Fruit fly (Drosophila melanogaster) whole organism, embryonic: ENCODE data around the gene Tmep.
A peak's percentile ranks its signal among the peaks of the same experiment; 100 is the strongest.

Experiments
- ATbp ChIP-seq: fragments of 200-800 bp; sonication (Bioruptor generic); optimal IDR thresholded peaks from 2 replicates; lab custom pipeline; 2017; ENCODE audit warnings: missing biosample characterization, mild to moderate bottlenecking, missing genetic modification characterization, missing genetic modification reagents
- Asciz ChIP-seq: fragments of 200-800 bp; sonication (Bioruptor generic); optimal IDR thresholded peaks from 2 replicates; lab custom pipeline; 2017; ENCODE audit warnings: missing biosample characterization, mild to moderate bottlenecking, missing genetic modification characterization, missing genetic modification reagents
- Atf-2 ChIP-seq: fragments of 200-800 bp; sonication (Bioruptor generic); optimal IDR thresholded peaks from 2 replicates; lab custom pipeline; 2016; ENCODE audit warnings: missing biosample characterization, missing genetic modification characterization
- CG10147 ChIP-seq: fragments of 200-800 bp; sonication (Bioruptor generic); optimal IDR thresholded peaks from 2 replicates; lab custom pipeline; 2019; ENCODE audit warnings: missing biosample characterization, mild to moderate bottlenecking, missing genetic modification characterization, moderate library complexity
- CG10959 ChIP-seq: fragments of 200-800 bp; sonication (Bioruptor generic); IDR thresholded peaks from 2 replicates; pipeline ENCODE4 v1.3.6; 2022; ENCODE audit warnings: missing biosample characterization, missing genetic modification characterization
- CG11398 ChIP-seq: fragments of 200-800 bp; sonication (Bioruptor generic); optimal IDR thresholded peaks from 2 replicates; lab custom pipeline; 2016; ENCODE audit warnings: missing biosample characterization, missing genetic modification characterization
- CG11696 ChIP-seq: fragments of 200-800 bp; sonication (Bioruptor generic); IDR thresholded peaks from 2 replicates; pipeline ENCODE4 v1.3.6; 2022; ENCODE audit warnings: missing biosample characterization, missing genetic modification characterization
- CG11723 ChIP-seq: fragments of 200-800 bp; sonication (Bioruptor generic); optimal IDR thresholded peaks from 2 replicates; lab custom pipeline; 2017; ENCODE audit warnings: missing biosample characterization, mild to moderate bottlenecking, missing genetic modification characterization
- CG12155 ChIP-seq: fragments of 200-800 bp; sonication (Bioruptor generic); optimal IDR thresholded peaks from 3 replicates; lab custom pipeline; 2016; ENCODE audit warnings: missing biosample characterization, missing genetic modification characterization
- CG12744 ChIP-seq: fragments of 200-800 bp; sonication (Bioruptor generic); optimal IDR thresholded peaks from 2 replicates; lab custom pipeline; 2016; ENCODE audit warnings: missing biosample characterization, missing genetic modification characterization
- CG17912 ChIP-seq: fragments of 200-800 bp; sonication (Bioruptor generic); optimal IDR thresholded peaks from 2 replicates; lab custom pipeline; 2018; ENCODE audit warnings: missing biosample characterization, mild to moderate bottlenecking, missing genetic modification characterization
- CG18764 ChIP-seq: fragments of 200-800 bp; sonication (Bioruptor generic); optimal IDR thresholded peaks from 3 replicates; lab custom pipeline; 2016; ENCODE audit warnings: missing biosample characterization, missing genetic modification characterization
- CG2129 ChIP-seq: fragments of 200-800 bp; sonication (Bioruptor generic); IDR thresholded peaks from 2 replicates; pipeline ENCODE4 v1.3.6; 2022; ENCODE audit warnings: missing biosample characterization, missing genetic modification characterization; ENCODE audit not compliant: partially characterized antibody
- CG3995 ChIP-seq: fragments of 200-800 bp; sonication (Bioruptor generic); optimal IDR thresholded peaks from 3 replicates; lab custom pipeline; 2016; ENCODE audit warnings: missing biosample characterization, missing genetic modification characterization
- CG5245 ChIP-seq: fragments of 200-800 bp; sonication (Bioruptor generic); optimal IDR thresholded peaks from 3 replicates; lab custom pipeline; 2016; ENCODE audit warnings: missing biosample characterization, missing genetic modification characterization
- CG7987 ChIP-seq: fragments of 200-800 bp; sonication (Bioruptor generic); optimal IDR thresholded peaks from 2 replicates; lab custom pipeline; 2018; ENCODE audit warnings: missing biosample characterization, mild to moderate bottlenecking, missing genetic modification characterization, moderate library complexity
- CG9215 ChIP-seq: fragments of 200-800 bp; sonication (Bioruptor generic); IDR thresholded peaks from 2 replicates; pipeline ENCODE4 v1.3.6; 2022; ENCODE audit warnings: missing biosample characterization, missing genetic modification characterization
- Chrac-16 ChIP-seq: fragments of 200-800 bp; sonication (Bioruptor generic); optimal IDR thresholded peaks from 3 replicates; lab custom pipeline; 2016; ENCODE audit warnings: missing biosample characterization, missing genetic modification characterization
- Ets97D ChIP-seq: fragments of 200-800 bp; sonication (Bioruptor generic); optimal IDR thresholded peaks from 3 replicates; lab custom pipeline; 2016; ENCODE audit warnings: missing biosample characterization, missing genetic modification characterization
- Hmr ChIP-seq: fragments of 200-800 bp; sonication (Bioruptor generic); optimal IDR thresholded peaks from 3 replicates; lab custom pipeline; 2017; ENCODE audit warnings: mild to moderate bottlenecking, missing biosample characterization, missing genetic modification reagents, missing genetic modification characterization
- Kr ChIP-seq: fragments of 200-800 bp; sonication (Bioruptor generic); optimal IDR thresholded peaks from 2 replicates; lab custom pipeline; 2017; ENCODE audit warnings: missing biosample characterization, mild to moderate bottlenecking, missing genetic modification characterization
- MTF-1 ChIP-seq: fragments of 200-800 bp; sonication (Bioruptor generic); optimal IDR thresholded peaks from 2 replicates; lab custom pipeline; 2018; ENCODE audit warnings: missing biosample characterization, mild to moderate bottlenecking, missing genetic modification characterization, borderline replicate concordance
- Mrtf ChIP-seq: fragments of 200-800 bp; sonication (Bioruptor generic); IDR thresholded peaks from 3 replicates; pipeline ENCODE4 v1.3.6; 2022; ENCODE audit warnings: missing biosample characterization, missing genetic modification characterization
- Neu2 ChIP-seq: fragments of 200-800 bp; sonication (Bioruptor generic); optimal IDR thresholded peaks from 3 replicates; lab custom pipeline; 2016; ENCODE audit warnings: missing biosample characterization, missing genetic modification characterization, borderline replicate concordance
- Nf-YB ChIP-seq: fragments of 200-800 bp; sonication (Bioruptor generic); optimal IDR thresholded peaks from 3 replicates; lab custom pipeline; 2019; ENCODE audit warnings: missing biosample characterization, mild to moderate bottlenecking, missing genetic modification characterization, moderate library complexity
- Oaz ChIP-seq: fragments of 200-800 bp; sonication (Bioruptor generic); IDR thresholded peaks from 2 replicates; pipeline ENCODE4 v1.3.6; 2022; ENCODE audit warnings: missing biosample characterization, missing genetic modification characterization
- Poxn ChIP-seq: fragments of 200-800 bp; sonication (Bioruptor generic); IDR thresholded peaks from 2 replicates; pipeline ENCODE4 v1.3.6; 2022; ENCODE audit warnings: missing biosample characterization, missing genetic modification characterization
- Vsx1 ChIP-seq: fragments of 200-800 bp; sonication (Bioruptor generic); optimal IDR thresholded peaks from 2 replicates; lab custom pipeline; 2017; ENCODE audit warnings: missing biosample characterization, mild to moderate bottlenecking, missing genetic modification characterization, missing genetic modification reagents
- cad ChIP-seq: fragments of >200 bp; optimal IDR thresholded peaks from 2 replicates; lab custom pipeline; 2017; ENCODE audit warnings: missing biosample characterization, missing genetic modification characterization
- chinmo ChIP-seq: fragments of 200-800 bp; sonication (Bioruptor generic); IDR thresholded peaks from 4 replicates; pipeline ENCODE4 v1.3.6; 2022; ENCODE audit warnings: missing biosample characterization, missing genetic modification characterization; ENCODE audit not compliant: partially characterized antibody
- dimm ChIP-seq: fragments of 200-800 bp; sonication (Bioruptor generic); IDR thresholded peaks from 2 replicates; pipeline ENCODE4 v1.3.6; 2022; ENCODE audit warnings: missing biosample characterization, missing genetic modification characterization
- dpn ChIP-seq, 2 experiments: fragments of 200-800 bp; sonication (Bioruptor generic); optimal IDR thresholded peaks; 3 replicates each; lab custom pipeline; 2016; ENCODE audit warnings: missing biosample characterization in 2 of 2, missing genetic modification characterization in 2 of 2
- fru ChIP-seq: fragments of >200 bp; optimal IDR thresholded peaks from 2 replicates; lab custom pipeline; 2017
- ind ChIP-seq: fragments of 200-800 bp; sonication (Bioruptor generic); optimal IDR thresholded peaks from 3 replicates; lab custom pipeline; 2016; ENCODE audit warnings: missing biosample characterization, missing genetic modification characterization
- jing ChIP-seq: fragments of 200-800 bp; sonication (Bioruptor generic); optimal IDR thresholded peaks from 2 replicates; lab custom pipeline; 2018; ENCODE audit warnings: missing biosample characterization, mild to moderate bottlenecking, missing genetic modification characterization
- kah ChIP-seq: fragments of 200-800 bp; sonication (Bioruptor generic); optimal IDR thresholded peaks from 2 replicates; lab custom pipeline; 2018; ENCODE audit warnings: missing biosample characterization, mild to moderate bottlenecking, missing genetic modification characterization
- ken ChIP-seq: fragments of 200-800 bp; sonication (Bioruptor generic); IDR thresholded peaks from 3 replicates; pipeline ENCODE4 v1.3.6; 2022; ENCODE audit warnings: missing biosample characterization, missing genetic modification characterization
- lov ChIP-seq, 2 experiments: fragments of 200-800 bp in 1 of 2; fragments of >200 bp in 1 of 2; sonication (Bioruptor generic) in 1 of 2; IDR thresholded peaks in 1 of 2; optimal IDR thresholded peaks in 1 of 2; 2 replicates in 1 of 2; 3 replicates in 1 of 2; pipeline versions ENCODE4 v1.3.6 to Lab custom; 2017 to 2022; ENCODE audit warnings: missing biosample characterization in 1 of 2, missing genetic modification characterization in 1 of 2
- run ChIP-seq: fragments of 200-800 bp; sonication (Bioruptor generic); optimal IDR thresholded peaks from 3 replicates; lab custom pipeline; 2018; ENCODE audit warnings: missing biosample characterization, mild to moderate bottlenecking, missing genetic modification characterization
- salm ChIP-seq: fragments of 200-800 bp; sonication (Bioruptor generic); optimal IDR thresholded peaks from 2 replicates; lab custom pipeline; 2018; ENCODE audit warnings: missing biosample characterization, mild to moderate bottlenecking, missing genetic modification characterization
- sd ChIP-seq: fragments of 200-800 bp; sonication (Bioruptor generic); optimal IDR thresholded peaks from 3 replicates; lab custom pipeline; 2018; ENCODE audit warnings: missing biosample characterization, mild to moderate bottlenecking, missing genetic modification characterization, moderate library complexity
- slou ChIP-seq: fragments of 200-800 bp; sonication (Bioruptor generic); optimal IDR thresholded peaks from 3 replicates; lab custom pipeline; 2016; ENCODE audit warnings: missing biosample characterization, missing genetic modification characterization
- so ChIP-seq: fragments of 200-800 bp; sonication (Bioruptor generic); IDR thresholded peaks from 3 replicates; pipeline ENCODE4 v1.3.6; 2022; ENCODE audit warnings: missing biosample characterization, missing genetic modification characterization
- stc ChIP-seq: fragments of 200-800 bp; sonication (Bioruptor generic); IDR thresholded peaks from 2 replicates; pipeline ENCODE4 v1.3.6; 2022; ENCODE audit warnings: missing biosample characterization, missing genetic modification characterization
- stwl ChIP-seq: fragments of 200-800 bp; sonication (Bioruptor generic); optimal IDR thresholded peaks from 3 replicates; lab custom pipeline; 2018; ENCODE audit warnings: missing biosample characterization, mild to moderate bottlenecking, missing genetic modification characterization, moderate library complexity
- trem ChIP-seq: fragments of 200-800 bp; optimal IDR thresholded peaks from 3 replicates; lab custom pipeline; 2019; ENCODE audit warnings: missing biosample characterization, mild to moderate bottlenecking, missing genetic modification characterization, moderate library complexity
- wor ChIP-seq: fragments of 200-800 bp; sonication (Bioruptor generic); IDR thresholded peaks from 2 replicates; pipeline ENCODE4 v1.3.6; 2022; ENCODE audit warnings: missing biosample characterization, missing genetic modification characterization
- zen ChIP-seq: fragments of 200-800 bp; sonication (Bioruptor generic); optimal IDR thresholded peaks from 3 replicates; lab custom pipeline; 2018; ENCODE audit warnings: missing biosample characterization, mild to moderate bottlenecking, missing genetic modification characterization, moderate library complexity
- zfh2 ChIP-seq: fragments of 200-800 bp; sonication (Bioruptor generic); optimal IDR thresholded peaks from 2 replicates; lab custom pipeline; 2016; ENCODE audit warnings: missing biosample characterization, missing genetic modification characterization

The Tmep gene

DNA sequence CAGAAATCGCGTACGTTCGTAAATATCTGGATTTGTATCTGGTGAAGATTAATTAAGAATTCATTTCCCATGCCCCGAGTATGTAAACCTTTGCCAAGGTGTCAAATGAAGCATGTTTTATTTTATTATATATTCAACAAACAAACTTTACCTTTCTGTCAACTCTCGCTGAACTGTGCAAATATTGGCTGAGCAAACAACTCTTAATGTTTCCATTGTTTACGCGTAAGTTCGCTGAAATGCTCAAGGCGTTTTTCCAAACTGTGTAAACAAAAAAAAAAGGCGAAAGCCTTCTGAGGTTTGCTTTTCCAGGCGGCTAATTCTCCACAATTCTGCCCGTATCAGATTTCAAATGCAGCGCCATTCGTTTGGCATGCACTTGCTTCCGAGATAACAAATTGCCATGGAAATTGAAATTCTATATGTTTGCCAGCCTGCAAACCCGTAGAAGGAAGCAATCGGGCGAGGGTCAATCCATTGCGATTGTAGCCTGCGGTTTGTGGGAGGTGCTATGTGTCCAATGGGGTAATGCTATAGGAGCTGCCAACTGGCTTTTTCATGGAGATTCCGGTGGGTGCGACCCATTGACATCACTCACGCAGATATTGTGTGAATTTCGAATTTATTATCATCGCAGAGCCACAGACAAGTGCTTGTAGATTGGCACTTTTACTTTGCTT lies 22.9 kb downstream of the Tmep start (continued):
- no peak for TF ChIP-seq Oaz (GFP tag; lab: Robert Waterston, UW)
- no peak for TF ChIP-seq CG18764 (GFP tag; lab: Kevin White, UChicago)
- TF ChIP-seq run (tag; lab: Kevin White, UChicago): peak; percentile 13
- no peak for TF ChIP-seq CG10959 (GFP tag; lab: Robert Waterston, UW)
- TF ChIP-seq stc (GFP tag; lab: Robert Waterston, UW): peak; percentile 67
- TF ChIP-seq CG11398: peak; percentile 43
- no peak for TF ChIP-seq lov (optimal IDR thresholded peaks at IDR 0.05; lab: Kevin White, UChicago)
- 0 out of 3 replicates have a peak, but pooled peaks have one; percentile 31 for TF ChIP-seq lov (GFP tag; IDR thresholded peaks at IDR 0.05; lab: Robert Waterston, UW)
- TF ChIP-seq ind (GFP tag; lab: Kevin White, UChicago): no peak
- TF ChIP-seq Poxn: peak; percentile 41; the same call in 1 of the 2 replicates
- TF ChIP-seq salm (tag; lab: Kevin White, UChicago): peak; percentile 27
- no peak for TF ChIP-seq wor (GFP tag; lab: Robert Waterston, UW)
- peak; percentile 57 for TF ChIP-seq zfh2 (GFP tag; lab: Kevin White, UChicago)
- TF ChIP-seq stwl (tag; lab: Kevin White, UChicago): no peak
- TF ChIP-seq CG5245 (GFP tag; lab: Kevin White, UChicago): peak; percentile 7
- TF ChIP-seq Chrac-16: no peak
- TF ChIP-seq ATbp (GFP tag; lab: Kevin White, UChicago): peak; percentile 76
- peak; percentile 7 for TF ChIP-seq CG17912 (GFP tag; lab: Kevin White, UChicago)
- peak; percentile 94 for TF ChIP-seq Hmr
- no peak for TF ChIP-seq slou (GFP tag; lab: Kevin White, UChicago)
- peak; percentile 47; the same call in 1 of the 2 replicates for TF ChIP-seq CG11696 (GFP tag; lab: Robert Waterston, UW)
- TF ChIP-seq so (GFP tag; lab: Robert Waterston, UW): peak; percentile 66; the same call in 1 of the 3 replicates
- peak; percentile 62 for TF ChIP-seq CG3995 (GFP tag; lab: Kevin White, UChicago)
- no peak for TF ChIP-seq jing (GFP tag; lab: Kevin White, UChicago)
- no peak for TF ChIP-seq Neu2 (GFP tag; lab: Kevin White, UChicago)
- TF ChIP-seq CG9215 (GFP tag; lab: Robert Waterston, UW): no peak
- no peak for TF ChIP-seq trem (tag; lab: Kevin White, UChicago)
- 0 out of 3 replicates have a peak, but pooled peaks have one; percentile 11 for TF ChIP-seq Mrtf (GFP tag; lab: Robert Waterston, UW)
- TF ChIP-seq Asciz (GFP tag; lab: Kevin White, UChicago): peak; percentile 80
- TF ChIP-seq cad (GFP tag; lab: Kevin White, UChicago): no peak
- peak; percentile 86 for TF ChIP-seq MTF-1 (GFP tag; lab: Kevin White, UChicago)
- peak; percentile 21 for TF ChIP-seq Ets97D (GFP tag; lab: Kevin White, UChicago)
- no peak for TF ChIP-seq ken
- no peak for TF ChIP-seq Nf-YB (GFP tag; lab: Kevin White, UChicago)
- TF ChIP-seq CG12744 (GFP tag; lab: Kevin White, UChicago): peak; percentile 71
- no peak for TF ChIP-seq chinmo
- no peak for TF ChIP-seq dimm (GFP tag; lab: Robert Waterston, UW)
- TF ChIP-seq zen (tag; lab: Kevin White, UChicago): no peak
- peak; percentile 76 for TF ChIP-seq Vsx1 (GFP tag; lab: Kevin White, UChicago)
- no peak for TF ChIP-seq Atf-2 (GFP tag; lab: Kevin White, UChicago)
- TF ChIP-seq sd: no peak
- TF ChIP-seq CG12155: peak; percentile 46
- TF ChIP-seq kah (GFP tag; lab: Kevin White, UChicago): peak; percentile 47
- peak; percentile 96 for TF ChIP-seq CG7987 (GFP tag; lab: Kevin White, UChicago)
- TF ChIP-seq dpn (GFP tag; optimal IDR thresholded peaks at IDR 0.05; lab: Kevin White, UChicago): peak in 1 of 2 experiments; percentile 78
- TF ChIP-seq CG11723 (GFP tag; lab: Kevin White, UChicago): peak; percentile 54
- TF ChIP-seq CG10147 (GFP tag; lab: Kevin White, UChicago): peak; percentile 83
- no peak for TF ChIP-seq Kr
- no peak for TF ChIP-seq fru
- no peak for TF ChIP-seq CG2129 (GFP tag; lab: Robert Waterston, UW)
